Fruit fly (Drosophila melanogaster): Measurements from ENCODE around the gene CG5039.

Gene CG5039

DNA sequence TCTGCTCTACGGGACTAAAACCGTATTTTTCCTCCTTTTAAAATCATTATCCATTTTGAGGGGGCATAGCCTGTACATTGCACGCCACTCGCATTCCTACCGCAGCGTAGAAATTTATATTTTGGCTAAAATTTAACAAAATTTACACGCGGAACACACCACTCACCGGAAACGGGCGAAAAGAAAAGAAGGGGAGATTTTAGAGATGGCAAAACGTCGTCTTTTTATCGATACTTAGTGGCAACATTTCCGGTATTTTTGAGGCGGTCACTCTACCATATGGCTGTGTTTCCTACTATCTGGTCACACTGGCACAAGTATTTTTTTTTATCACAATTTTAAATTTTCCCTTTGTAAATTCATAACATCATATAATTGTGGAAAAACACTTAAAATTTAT is 6.4 kb downstream of the CG5039 start, which contains the start of gene RpL27 (continued):
- TF ChIP-seq az2 (GFP tag; optimal IDR thresholded peaks at IDR 0.05) (peak; percentile 62), CG1233 (GFP tag; optimal IDR thresholded peaks at IDR 0.05) (peak; percentile 88), inv (GFP tag; IDR thresholded peaks at IDR 0.05; ENCODE audit: partially characterized antibody) (peak; percentile 55), CG9727 (GFP tag; optimal IDR thresholded peaks at IDR 0.05) (peak; percentile 88), CG7372 (GFP tag; IDR thresholded peaks at IDR 0.05) (peak; percentile 76), Hr39 (optimal IDR thresholded peaks at IDR 0.05) (no peak), CG5180 (GFP tag; optimal IDR thresholded peaks at IDR 0.05) (peak; percentile 47), schlank (tag; optimal IDR thresholded peaks at IDR 0.05) (peak; percentile 83), CG12299 (tag; optimal IDR thresholded peaks at IDR 0.05) (peak; percentile 84), CG14441 (GFP tag; IDR thresholded peaks at IDR 0.05) (peak; percentile 66), CG2199 (GFP tag; IDR thresholded peaks at IDR 0.05) (0 out of 3 replicates have a peak, but pooled peaks have one; percentile 8), CG3995 (GFP tag; optimal IDR thresholded peaks at IDR 0.05) (peak; percentile 65), nerfin-1 (tag; optimal IDR thresholded peaks at IDR 0.05) (peak; percentile 85), oc (tag; optimal IDR thresholded peaks at IDR 0.05) (no peak), repo (GFP tag; optimal IDR thresholded peaks at IDR 0.05) (peak; percentile 69), ro (GFP tag; IDR thresholded peaks at IDR 0.05) (no peak), pho (GFP tag; optimal IDR thresholded peaks at IDR 0.05) (peak; percentile 70), CG9797 (GFP tag; optimal IDR thresholded peaks at IDR 0.05) (peak; percentile 90), Myb (GFP tag; optimal IDR thresholded peaks at IDR 0.05) (peak; percentile 63), CG7745 (tag; optimal IDR thresholded peaks at IDR 0.05) (no peak), btn (GFP tag; optimal IDR thresholded peaks at IDR 0.05) (peak; percentile 38), CG6791 (GFP tag; IDR thresholded peaks at IDR 0.05; ENCODE audit: partially characterized antibody) (peak; percentile 78), CG6683 (GFP tag; optimal IDR thresholded peaks at IDR 0.05) (peak; percentile 68), CG18262 (tag; optimal IDR thresholded peaks at IDR 0.05) (peak; percentile 76), CG15073 (GFP tag; optimal IDR thresholded peaks at IDR 0.05) (no peak), bbx (GFP tag; IDR thresholded peaks at IDR 0.05; ENCODE audit: partially characterized antibody) (peak; percentile 80), CG3838 (GFP tag; optimal IDR thresholded peaks at IDR 0.05) (no peak), Elba2 (GFP tag; optimal IDR thresholded peaks at IDR 0.05) (no peak), CG18599 (GFP tag; optimal IDR thresholded peaks at IDR 0.05) (peak; percentile 83), stc (GFP tag; IDR thresholded peaks at IDR 0.05) (peak; percentile 73), bcd (GFP tag; optimal IDR thresholded peaks at IDR 0.05) (peak; percentile 91), Nf-YC (tag; optimal IDR thresholded peaks at IDR 0.05) (peak; percentile 73), CG1832 (GFP tag; optimal IDR thresholded peaks at IDR 0.05) (no peak), Doc2 (GFP tag; IDR thresholded peaks at IDR 0.05) (no peak), Kr (GFP tag; optimal IDR thresholded peaks at IDR 0.05) (peak; percentile 18), sqz (GFP tag; optimal IDR thresholded peaks at IDR 0.05) (peak; percentile 87), tx (GFP tag; optimal IDR thresholded peaks at IDR 0.05) (no peak), Xrp1 (GFP tag; IDR thresholded peaks at IDR 0.05) (peak; percentile 48; the same call in 1 of the 2 replicates), Blimp-1 (GFP tag; optimal IDR thresholded peaks at IDR 0.05) (no peak), CG10321 (GFP tag; IDR thresholded peaks at IDR 0.05) (peak; percentile 24; the same call in 1 of the 2 replicates), PHDP (tag; optimal IDR thresholded peaks at IDR 0.05) (peak; percentile 87), zen2 (GFP tag; IDR thresholded peaks at IDR 0.05; ENCODE audit: partially characterized antibody) (no peak), br (optimal IDR thresholded peaks at IDR 0.05) (no peak), crp (GFP tag; optimal IDR thresholded peaks at IDR 0.05) (peak; percentile 1 to 82), CG1792 (GFP tag; optimal IDR thresholded peaks at IDR 0.05) (peak; percentile 27), ham (GFP tag; IDR thresholded peaks at IDR 0.05) (no peak), Vsx1 (GFP tag; optimal IDR thresholded peaks at IDR 0.05) (peak; percentile 88), chif (GFP tag; optimal IDR thresholded peaks at IDR 0.05) (peak; percentile 53 to 65), CG10209 (GFP tag; optimal IDR thresholded peaks at IDR 0.05) (peak; percentile 86), gce (GFP tag; IDR thresholded peaks at IDR 0.05) (peak; percentile 70; the same call in 2 of the 3 replicates), MTF-1 (GFP tag; optimal IDR thresholded peaks at IDR 0.05; ENCODE audit: borderline replicate concordance) (peak; percentile 92)

Measured in whole organism, embryonic.